Worm (Caenorhabditis elegans) whole organism, young adult: Measurements from ENCODE around the gene clec-22.

Experiments
- C06A6.2 ChIP-seq: fragments of 200-800 bp; sonication (Bioruptor generic); conservative IDR thresholded peaks from 2 replicates; pipeline ENCODE4 v1.3.6; 2022; ENCODE audit warnings: missing genetic modification characterization, missing compliant biosample characterization
- F10E7.11 ChIP-seq: sonication (generic microtip); optimal IDR thresholded peaks from 2 replicates; lab custom pipeline; 2017; ENCODE audit warnings: mild to moderate bottlenecking, missing genetic modification characterization, moderate library complexity, missing compliant biosample characterization
- F37B4.10 ChIP-seq: fragments of 200-800 bp; sonication (Bioruptor generic); IDR thresholded peaks from 2 replicates; pipeline ENCODE4 v1.3.6; 2022; ENCODE audit warnings: missing genetic modification characterization, missing compliant biosample characterization
- F57C9.4 ChIP-seq: sonication (generic microtip); optimal IDR thresholded peaks from 2 replicates; lab custom pipeline; 2017; ENCODE audit warnings: mild to moderate bottlenecking, missing genetic modification characterization, missing compliant biosample characterization
- T07F8.4 ChIP-seq: sonication (generic microtip); optimal IDR thresholded peaks from 2 replicates; lab custom pipeline; 2016; ENCODE audit warnings: mild to moderate bottlenecking, missing genetic modification characterization, moderate library complexity, missing compliant biosample characterization
- T26A5.8 ChIP-seq: sonication (generic microtip); optimal IDR thresholded peaks from 2 replicates; lab custom pipeline; 2016; ENCODE audit warnings: missing genetic modification characterization, missing compliant biosample characterization
- Y53G8AR.9 ChIP-seq: fragments of 200-800 bp; sonication (Bioruptor generic); conservative IDR thresholded peaks from 2 replicates; pipeline ENCODE4 v1.3.6; 2022; ENCODE audit warnings: missing genetic modification reagents, missing genetic modification characterization, missing compliant biosample characterization
- Y67H2A.10 ChIP-seq: fragments of 200-800 bp; sonication (Bioruptor generic); conservative IDR thresholded peaks from 2 replicates; pipeline ENCODE4 v1.3.6; 2022; ENCODE audit warnings: missing genetic modification reagents, missing genetic modification characterization, missing compliant biosample characterization
- ama-1 ChIP-seq, 3 experiments: fragments of 150-350 bp in 1 of 3; sonication (generic microtip) in 2 of 3; optimal IDR thresholded peaks; 2 replicates each; lab custom pipeline; 2014 to 2018; ENCODE audit warnings: missing biosample characterization in 2 of 3, missing genetic modification characterization in 2 of 3, missing genetic modification reagents in 2 of 3
- atf-7 ChIP-seq: sonication (generic microtip); optimal IDR thresholded peaks from 2 replicates; lab custom pipeline; 2017; ENCODE audit warnings: mild to moderate bottlenecking, missing genetic modification characterization, missing compliant biosample characterization
- attf-3 ChIP-seq: fragments of 200-800 bp; sonication (Bioruptor generic); conservative IDR thresholded peaks from 2 replicates; pipeline ENCODE4 v1.3.6; 2022; ENCODE audit warnings: missing genetic modification reagents, missing genetic modification characterization, missing compliant biosample characterization
- attf-6 ChIP-seq: fragments of 200-800 bp; sonication (Bioruptor generic); IDR thresholded peaks from 2 replicates; pipeline ENCODE4 v1.3.6; 2022; ENCODE audit warnings: missing genetic modification reagents, missing genetic modification characterization, missing compliant biosample characterization
- bed-2 ChIP-seq: fragments of 200-800 bp; sonication (Bioruptor generic); IDR thresholded peaks from 2 replicates; pipeline ENCODE4 v1.3.6; 2022; ENCODE audit warnings: missing genetic modification reagents, missing genetic modification characterization, missing compliant biosample characterization
- ccch-3 ChIP-seq: fragments of 200-800 bp; sonication (Bioruptor generic); optimal IDR thresholded peaks from 2 replicates; lab custom pipeline; 2018; ENCODE audit warnings: mild to moderate bottlenecking, missing genetic modification characterization, missing compliant biosample characterization
- ceh-100 ChIP-seq: fragments of 200-800 bp; sonication (Bioruptor generic); IDR thresholded peaks from 2 replicates; pipeline ENCODE4 v1.3.6; 2022; ENCODE audit warnings: missing genetic modification reagents, missing genetic modification characterization, missing compliant biosample characterization
- ceh-27 ChIP-seq: fragments of 200-800 bp; sonication (Bioruptor generic); optimal IDR thresholded peaks from 2 replicates; lab custom pipeline; 2018; ENCODE audit warnings: mild to moderate bottlenecking, missing genetic modification characterization, moderate library complexity, missing compliant biosample characterization
- dpl-1 ChIP-seq: fragments of 150-350 bp; optimal IDR thresholded peaks from 2 replicates; lab custom pipeline; 2014; ENCODE audit warnings: missing biosample characterization, missing genetic modification reagents, missing genetic modification characterization
- egrh-3 ChIP-seq: fragments of 200-800 bp; sonication (Bioruptor generic); IDR thresholded peaks from 2 replicates; pipeline ENCODE4 v1.3.6; 2022; ENCODE audit warnings: missing genetic modification reagents, missing genetic modification characterization, missing compliant biosample characterization
- ekl-4 ChIP-seq: fragments of 200-800 bp; sonication (Bioruptor generic); IDR thresholded peaks from 2 replicates; pipeline ENCODE4 v1.3.6; 2022; ENCODE audit warnings: missing genetic modification reagents, missing genetic modification characterization, missing compliant biosample characterization
- hlh-12 ChIP-seq: sonication (generic microtip); optimal IDR thresholded peaks from 2 replicates; lab custom pipeline; 2016; ENCODE audit warnings: missing genetic modification characterization, missing compliant biosample characterization
- hmg-1.2 ChIP-seq: fragments of 200-800 bp; sonication (Bioruptor generic); IDR thresholded peaks from 2 replicates; pipeline ENCODE4 v1.3.6; 2022; ENCODE audit warnings: missing genetic modification reagents, missing genetic modification characterization, missing compliant biosample characterization
- let-526 ChIP-seq: fragments of 200-800 bp; sonication (Bioruptor generic); IDR thresholded peaks from 2 replicates; pipeline ENCODE4 v1.3.6; 2022; ENCODE audit warnings: missing genetic modification reagents, missing genetic modification characterization, missing compliant biosample characterization
- lin-26 ChIP-seq: fragments of 200-800 bp; sonication (Bioruptor generic); IDR thresholded peaks from 2 replicates; pipeline ENCODE4 v1.3.6; 2022; ENCODE audit warnings: missing genetic modification reagents, missing genetic modification characterization, missing compliant biosample characterization
- lin-35 ChIP-seq, 3 experiments: fragments of 150-350 bp in 2 of 3; sonication (generic microtip) in 1 of 3; optimal IDR thresholded peaks; 2 replicates each; lab custom pipeline; 2014 to 2018; ENCODE audit warnings: missing biosample characterization in 3 of 3, missing genetic modification characterization in 3 of 3, missing genetic modification reagents in 3 of 3
- lin-40 ChIP-seq: sonication (generic microtip); optimal IDR thresholded peaks from 2 replicates; lab custom pipeline; 2016; ENCODE audit warnings: missing genetic modification characterization, mild to moderate bottlenecking, missing compliant biosample characterization, missing genotype, missing genetic modification reagents
- lsy-27 ChIP-seq: sonication (generic microtip); optimal IDR thresholded peaks from 2 replicates; lab custom pipeline; 2017; ENCODE audit warnings: missing genetic modification characterization, mild to moderate bottlenecking, missing compliant biosample characterization, antibody characterized with exemption, missing genotype, borderline replicate concordance; ENCODE audit not compliant: insufficient read depth
- mel-28 ChIP-seq: sonication (generic microtip); optimal IDR thresholded peaks from 2 replicates; lab custom pipeline; 2016; ENCODE audit warnings: borderline replicate concordance, mild to moderate bottlenecking, missing genetic modification characterization, missing compliant biosample characterization
- mes-4 ChIP-seq: sonication (generic microtip); optimal IDR thresholded peaks from 2 replicates; lab custom pipeline; 2016; ENCODE audit warnings: missing genotype, missing genetic modification characterization, missing compliant biosample characterization
- nfya-1 ChIP-seq: sonication (generic microtip); optimal IDR thresholded peaks from 2 replicates; lab custom pipeline; 2017; ENCODE audit warnings: antibody characterized with exemption, missing compliant biosample characterization, missing genetic modification characterization, borderline replicate concordance; ENCODE audit not compliant: insufficient read depth
- nfyb-1 ChIP-seq: fragments of 200-800 bp; sonication (Bioruptor generic); IDR thresholded peaks from 2 replicates; pipeline ENCODE4 v1.3.6; 2022; ENCODE audit warnings: missing genetic modification reagents, missing genetic modification characterization, missing compliant biosample characterization
- nhr-179 ChIP-seq: sonication (generic microtip); optimal IDR thresholded peaks from 2 replicates; lab custom pipeline; 2016; ENCODE audit warnings: mild to moderate bottlenecking, missing genetic modification characterization, missing compliant biosample characterization
- pbrm-1 ChIP-seq: fragments of 200-800 bp; sonication (Bioruptor generic); IDR thresholded peaks from 2 replicates; pipeline ENCODE4 v1.3.6; 2022; ENCODE audit warnings: missing genetic modification reagents, missing genetic modification characterization, missing compliant biosample characterization
- pha-4 ChIP-seq: fragments of 150-350 bp; sonication (generic microtip); optimal IDR thresholded peaks from 2 replicates; lab custom pipeline; 2014; ENCODE audit warnings: missing biosample characterization, missing genetic modification reagents, missing genetic modification characterization
- rpc-1 ChIP-seq, 2 experiments: fragments of 150-350 bp in 1 of 2; sonication (generic microtip) in 1 of 2; optimal IDR thresholded peaks; 2 replicates each; lab custom pipeline; 2014 to 2018; ENCODE audit warnings: missing biosample characterization in 1 of 2, missing genetic modification characterization in 1 of 2, missing genetic modification reagents in 1 of 2, missing genotype in 1 of 2
- sdz-38 ChIP-seq: sonication (generic microtip); optimal IDR thresholded peaks from 2 replicates; lab custom pipeline; 2016; ENCODE audit warnings: missing genotype, missing genetic modification characterization, missing compliant biosample characterization
- tbp1 ChIP-seq: fragments of 200-800 bp; sonication (Bioruptor generic); optimal IDR thresholded peaks from 2 replicates; lab custom pipeline; 2018; ENCODE audit warnings: mild to moderate bottlenecking, missing genetic modification characterization, missing compliant biosample characterization
- unc-130 ChIP-seq: sonication (generic microtip); optimal IDR thresholded peaks from 2 replicates; lab custom pipeline; 2016; ENCODE audit warnings: missing genetic modification reagents, missing genetic modification characterization, missing compliant biosample characterization
- ztf-3 ChIP-seq: fragments of 200-800 bp; sonication (Bioruptor generic); optimal IDR thresholded peaks from 2 replicates; lab custom pipeline; 2018; ENCODE audit warnings: mild to moderate bottlenecking, missing genetic modification characterization, missing compliant biosample characterization

Gene clec-22

DNA sequence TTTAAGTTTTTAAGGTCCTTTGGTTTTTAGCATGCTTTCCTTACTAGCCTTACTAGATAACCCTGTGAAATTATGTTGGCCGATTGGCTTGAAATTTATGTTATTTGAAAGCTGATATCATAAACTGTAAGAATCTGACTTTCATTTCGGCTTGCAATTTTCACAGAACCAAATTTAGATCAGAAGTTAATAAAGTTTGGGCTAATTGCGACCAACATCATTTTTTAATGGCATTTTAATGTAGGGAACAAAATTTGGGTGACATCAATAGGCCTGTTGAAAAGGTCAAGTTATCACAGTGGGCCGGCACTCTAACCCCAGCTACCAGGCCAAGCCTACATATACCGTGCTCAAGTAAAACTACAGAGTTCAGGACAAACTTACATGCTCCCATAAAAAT lies 26.9 kb upstream of the clec-22 start:
- TF ChIP-seq unc-130 (GFP tag; lab: Kevin White, UChicago) (no peak), Y67H2A.10 (GFP tag; lab: Robert Waterston, UW) (no peak), pbrm-1 (GFP tag; lab: Robert Waterston, UW) (no peak), ceh-27 (GFP tag; lab: Kevin White, UChicago) (no peak), C06A6.2 (GFP tag; lab: Robert Waterston, UW) (no peak), nfya-1 (tag; lab: Kevin White, UChicago) (no peak), ceh-100 (no peak), let-526 (no peak), lin-26 (GFP tag; lab: Robert Waterston, UW) (no peak), hlh-12 (tag; lab: Kevin White, UChicago) (no peak), Y53G8AR.9 (GFP tag; lab: Robert Waterston, UW) (no peak), ekl-4 (GFP tag; lab: Robert Waterston, UW) (no peak), ztf-3 (GFP tag; lab: Kevin White, UChicago) (no peak)

DNA sequence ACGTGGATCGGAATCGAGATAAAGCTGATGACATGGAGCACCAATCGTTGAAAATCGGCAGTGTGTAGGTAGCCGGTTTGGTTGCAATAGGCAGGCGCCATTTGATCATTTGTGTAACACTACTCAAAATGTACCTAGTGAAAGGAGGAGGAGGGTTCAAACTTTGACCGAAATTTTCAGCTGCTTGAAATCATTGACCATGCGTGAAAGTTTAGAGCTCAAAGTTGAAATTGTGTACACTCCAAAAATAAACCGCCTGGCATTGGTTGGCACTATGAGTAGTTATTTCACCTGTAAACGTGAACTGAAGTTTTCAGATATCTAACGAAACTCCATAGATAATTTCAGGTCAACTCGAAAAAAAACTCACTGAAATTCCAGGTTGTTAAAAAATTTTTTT lies 26.3 kb upstream of the clec-22 start, which contains the start of gene srh-215:
TSS of gene srh-215 (minus strand) at position 101 of the 400 bp plus-strand sequence.
- TF ChIP-seq bed-2 (no peak), hmg-1.2 (GFP tag; lab: Robert Waterston, UW) (no peak), attf-6 (GFP tag; lab: Robert Waterston, UW) (no peak), lsy-27 (tag; lab: Kevin White, UChicago) (no peak), ccch-3 (no peak), lin-35 (GFP tag; optimal IDR thresholded peaks at IDR 0.05; lab: Kevin White, UChicago) (no peak), Y53G8AR.9 (GFP tag; lab: Robert Waterston, UW) (no peak), T07F8.4 (tag; lab: Kevin White, UChicago) (no peak), F57C9.4 (tag; lab: Kevin White, UChicago) (no peak), ama-1 (optimal IDR thresholded peaks at IDR 0.05; lab: Kevin White, UChicago) (no peak), ama-1 (GFP tag; optimal IDR thresholded peaks at IDR 0.05; lab: Kevin White, UChicago) (no peak), ceh-27 (GFP tag; lab: Kevin White, UChicago) (no peak), atf-7 (no peak), F37B4.10 (GFP tag; lab: Robert Waterston, UW) (no peak), nhr-179 (tag; lab: Kevin White, UChicago) (no peak), F10E7.11 (tag; lab: Kevin White, UChicago) (no peak), lin-40 (tag; lab: Kevin White, UChicago) (no peak), ceh-100 (no peak), rpc-1 (optimal IDR thresholded peaks at IDR 0.05; lab: Kevin White, UChicago) (no peak), rpc-1 (tag; optimal IDR thresholded peaks at IDR 0.05; lab: Kevin White, UChicago) (no peak), nfyb-1 (no peak), T26A5.8 (tag; lab: Kevin White, UChicago) (no peak)

DNA sequence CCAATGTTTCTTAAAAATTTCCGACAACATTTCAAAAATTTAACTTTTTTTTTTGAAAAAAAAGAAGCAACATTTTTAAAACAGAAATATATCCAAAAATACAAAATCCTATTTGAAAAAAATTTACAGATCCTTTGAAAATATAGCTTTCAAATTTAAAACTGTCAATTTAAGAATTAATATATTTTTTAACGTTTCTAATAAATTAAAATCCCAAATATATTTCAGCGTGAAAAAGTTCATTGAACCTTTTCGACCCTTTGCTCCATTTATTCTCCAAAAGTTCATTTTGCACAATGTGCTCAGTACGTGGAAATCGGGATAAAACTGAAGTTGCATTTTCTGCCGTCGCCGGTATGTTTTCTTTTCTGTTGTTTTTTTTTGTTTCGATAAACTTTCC lies 25.4 kb upstream of the clec-22 start, which contains the start of gene phy-3:
TSS of gene phy-3 (plus strand) at position 301 of the 400 bp plus-strand sequence.
- TF ChIP-seq attf-6 (GFP tag; lab: Robert Waterston, UW) (no peak), mel-28 (tag; lab: Kevin White, UChicago) (no peak)

DNA sequence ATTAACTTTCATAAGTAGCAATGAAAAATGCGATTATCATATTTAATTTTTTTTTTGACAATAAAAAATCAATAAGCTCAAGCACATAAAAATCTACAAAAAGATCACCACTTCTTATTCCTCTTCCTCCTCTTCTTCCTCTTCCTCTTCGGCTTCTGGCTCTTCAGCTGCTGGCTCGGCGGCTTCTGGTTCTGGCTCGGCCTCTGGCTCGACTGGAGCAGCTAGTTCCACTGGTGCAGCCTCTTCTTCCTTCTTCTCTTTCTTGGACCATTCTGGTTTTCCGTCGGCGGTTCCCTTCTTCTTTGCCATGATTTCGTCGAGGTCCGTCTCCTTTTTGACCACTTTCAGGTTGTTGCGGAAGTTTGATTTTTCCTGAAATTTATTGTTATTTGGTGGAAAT lies 24.6 kb upstream of the clec-22 start:
- TF ChIP-seq dpl-1 (GFP tag; lab: Kevin White, UChicago) (no peak), attf-3 (GFP tag; lab: Robert Waterston, UW) (no peak), mes-4 (no peak), tbp1 (GFP tag; lab: Kevin White, UChicago) (no peak), sdz-38 (tag; lab: Kevin White, UChicago) (no peak), egrh-3 (GFP tag; lab: Robert Waterston, UW) (peak; percentile 52; the same call in 1 of the 2 replicates), pha-4 (tag; lab: Kevin White, UChicago) (no peak), hlh-12 (tag; lab: Kevin White, UChicago) (no peak)
